Worm (Caenorhabditis elegans) whole organism, young adult: Measurements from ENCODE around the gene K07E8.7.

Experiments used
- T26A5.8 ChIP-seq: sonication (generic microtip); optimal IDR thresholded peaks from 2 replicates; lab custom pipeline; 2016; ENCODE audit warnings: missing genetic modification characterization, missing compliant biosample characterization
- Y79H2A.3 ChIP-seq: fragments of 200-800 bp; sonication (Bioruptor generic); conservative IDR thresholded peaks from 2 replicates; pipeline ENCODE4 v1.3.6; 2022; ENCODE audit warnings: missing genetic modification reagents, missing genetic modification characterization, missing compliant biosample characterization
- bed-2 ChIP-seq: fragments of 200-800 bp; sonication (Bioruptor generic); IDR thresholded peaks from 2 replicates; pipeline ENCODE4 v1.3.6; 2022; ENCODE audit warnings: missing genetic modification reagents, missing genetic modification characterization, missing compliant biosample characterization
- chd-7 ChIP-seq: sonication (generic microtip); optimal IDR thresholded peaks from 2 replicates; lab custom pipeline; 2016; ENCODE audit warnings: mild to moderate bottlenecking, missing genetic modification characterization, moderate library complexity, missing compliant biosample characterization
- dpff-1 ChIP-seq: sonication (generic microtip); optimal IDR thresholded peaks from 2 replicates; lab custom pipeline; 2017; ENCODE audit warnings: mild to moderate bottlenecking, missing genetic modification characterization, missing compliant biosample characterization
- let-526 ChIP-seq: fragments of 200-800 bp; sonication (Bioruptor generic); IDR thresholded peaks from 2 replicates; pipeline ENCODE4 v1.3.6; 2022; ENCODE audit warnings: missing genetic modification reagents, missing genetic modification characterization, missing compliant biosample characterization
- somi-1 ChIP-seq: fragments of 200-800 bp; sonication (Bioruptor generic); optimal IDR thresholded peaks from 2 replicates; lab custom pipeline; 2018; ENCODE audit warnings: mild to moderate bottlenecking, missing genetic modification characterization, missing compliant biosample characterization
- ztf-28 ChIP-seq: fragments of 200-800 bp; sonication (Bioruptor generic); IDR thresholded peaks from 2 replicates; pipeline ENCODE4 v1.3.6; 2022; ENCODE audit warnings: missing genetic modification reagents, missing genetic modification characterization, missing compliant biosample characterization

- TF ChIP-seq ztf-28 = no peak
- TF ChIP-seq bed-2 (GFP tag; lab: Robert Waterston, UW) = no peak
- no peak for TF ChIP-seq somi-1 (GFP tag; lab: Kevin White, UChicago)
- TF ChIP-seq T26A5.8 = no peak
- TF ChIP-seq dpff-1 (tag; lab: Kevin White, UChicago) = no peak
- no peak for TF ChIP-seq Y79H2A.3
- TF ChIP-seq chd-7 (tag; lab: Kevin White, UChicago) = no peak
- TF ChIP-seq let-526 = no peak
Observed at ce11 chrII:689749-690148, 39.6 kb upstream of the K07E8.7 start, which contains the start of gene T02H6.4.
